Worm (Caenorhabditis elegans) whole organism, L4 larva: ENCODE data around the gene ceh-16.

ENCODE experiments used
- F10B5.3 ChIP-seq: sonication (generic microtip); optimal IDR thresholded peaks from 2 replicates; lab custom pipeline; 2016; ENCODE audit warnings: mild to moderate bottlenecking, missing genetic modification characterization, missing compliant biosample characterization
- T26A8.4 ChIP-seq: fragments of 200-800 bp; sonication (Bioruptor generic); IDR thresholded peaks from 2 replicates; pipeline ENCODE4 v1.3.6; 2022; ENCODE audit warnings: missing genetic modification characterization, missing compliant biosample characterization
- Y105C5A.15 ChIP-seq: fragments of 200-800 bp; sonication (Bioruptor generic); IDR thresholded peaks from 2 replicates; pipeline ENCODE4 v1.3.6; 2022; ENCODE audit warnings: missing genetic modification characterization, missing compliant biosample characterization
- Y48G9A.11 ChIP-seq: fragments of 200-800 bp; sonication (Bioruptor generic); IDR thresholded peaks from 2 replicates; pipeline ENCODE4 v1.3.6; 2022; ENCODE audit warnings: missing genetic modification reagents, missing genetic modification characterization, missing compliant biosample characterization
- Y5F2A.4 ChIP-seq: fragments of 200-800 bp; sonication (Bioruptor generic); optimal IDR thresholded peaks from 2 replicates; lab custom pipeline; 2018; ENCODE audit warnings: mild to moderate bottlenecking, missing genetic modification characterization, missing compliant biosample characterization
- Y75B8A.6 ChIP-seq: fragments of 200-800 bp; sonication (Bioruptor generic); IDR thresholded peaks from 2 replicates; pipeline ENCODE4 v1.3.6; 2022; ENCODE audit warnings: missing genetic modification reagents, missing genetic modification characterization, missing compliant biosample characterization
- ZK546.5 ChIP-seq, 2 experiments: sonication (generic microtip); optimal IDR thresholded peaks; 2 replicates each; lab custom pipeline; 2017; ENCODE audit warnings: missing biosample characterization in 2 of 2, missing genetic modification characterization in 2 of 2
- aha-1 ChIP-seq: fragments of 150-350 bp; peaks from one replicate; lab custom pipeline; 2014; ENCODE audit warnings: missing biosample characterization, missing genetic modification characterization
- arid-1 ChIP-seq: fragments of 200-800 bp; sonication (Bioruptor generic); conservative IDR thresholded peaks from 2 replicates; pipeline ENCODE4 v1.3.6; 2022; ENCODE audit warnings: missing genetic modification reagents, missing genetic modification characterization, missing compliant biosample characterization
- ceh-20 ChIP-seq: fragments of 200-800 bp; sonication (Bioruptor generic); IDR thresholded peaks from 2 replicates; pipeline ENCODE4 v1.3.6; 2022; ENCODE audit warnings: missing genetic modification reagents, missing genetic modification characterization, missing compliant biosample characterization
- ceh-82 ChIP-seq: sonication (generic microtip); optimal IDR thresholded peaks from 2 replicates; lab custom pipeline; 2017; ENCODE audit warnings: missing biosample characterization, missing genetic modification characterization
- cey-2 ChIP-seq: sonication (generic microtip); optimal IDR thresholded peaks from 3 replicates; lab custom pipeline; 2017; ENCODE audit warnings: missing genetic modification characterization, mild to moderate bottlenecking, missing compliant biosample characterization, antibody characterized with exemption, borderline replicate concordance; ENCODE audit not compliant: insufficient read depth
- ctbp-1 ChIP-seq: fragments of 200-800 bp; sonication (Bioruptor generic); IDR thresholded peaks from 2 replicates; pipeline ENCODE4 v1.3.6; 2022; ENCODE audit warnings: missing genetic modification reagents, missing genetic modification characterization, missing compliant biosample characterization
- daf-16 ChIP-seq, 3 experiments: sonication (generic microtip); optimal IDR thresholded peaks; 2 replicates each; lab custom pipeline; 2016 to 2017; ENCODE audit warnings: missing genetic modification characterization in 3 of 3, missing genetic modification reagents in 3 of 3, mild to moderate bottlenecking in 2 of 3, missing compliant biosample characterization in 2 of 3, missing biosample characterization in 1 of 3, moderate library complexity in 1 of 3
- dmd-8 ChIP-seq: fragments of 200-800 bp; sonication (Bioruptor generic); IDR thresholded peaks from 2 replicates; pipeline ENCODE4 v1.3.6; 2022; ENCODE audit warnings: missing genetic modification characterization, missing compliant biosample characterization
- dmd-9 ChIP-seq: fragments of 200-800 bp; sonication (Bioruptor generic); IDR thresholded peaks from 2 replicates; pipeline ENCODE4 v1.3.6; 2022; ENCODE audit warnings: missing genetic modification reagents, missing genetic modification characterization, missing compliant biosample characterization
- egl-43 ChIP-seq: fragments of 200-800 bp; sonication (Bioruptor generic); IDR thresholded peaks from 2 replicates; pipeline ENCODE4 v1.3.6; 2022; ENCODE audit warnings: missing genetic modification reagents, missing genetic modification characterization, missing compliant biosample characterization
- fkh-10 ChIP-seq: fragments of 150-350 bp; optimal IDR thresholded peaks from 2 replicates; lab custom pipeline; 2014; ENCODE audit warnings: missing biosample characterization, missing genetic modification reagents, missing genetic modification characterization
- fos-1 ChIP-seq: fragments of 150-350 bp; optimal IDR thresholded peaks from 2 replicates; lab custom pipeline; 2014; ENCODE audit warnings: missing biosample characterization, missing genetic modification characterization
- jun-1 ChIP-seq: fragments of 150-350 bp; optimal IDR thresholded peaks from 2 replicates; lab custom pipeline; 2014; ENCODE audit warnings: missing biosample characterization, missing genetic modification reagents, missing genetic modification characterization
- lim-7 ChIP-seq: fragments of 200-800 bp; sonication (Bioruptor generic); IDR thresholded peaks from 2 replicates; pipeline ENCODE4 v1.3.6; 2022; ENCODE audit warnings: missing genetic modification characterization, missing compliant biosample characterization
- lin-1 ChIP-seq: fragments of 200-800 bp; sonication (Bioruptor generic); IDR thresholded peaks from 2 replicates; pipeline ENCODE4 v1.3.6; 2022; ENCODE audit warnings: missing genetic modification reagents, missing genetic modification characterization, missing compliant biosample characterization
- lin-29 ChIP-seq: fragments of 200-800 bp; sonication (Bioruptor generic); IDR thresholded peaks from 2 replicates; pipeline ENCODE4 v1.3.6; 2022; ENCODE audit warnings: missing genetic modification reagents, missing genetic modification characterization, missing compliant biosample characterization
- lin-38 ChIP-seq: fragments of 200-800 bp; sonication (Bioruptor generic); IDR thresholded peaks from 2 replicates; pipeline ENCODE4 v1.3.6; 2022; ENCODE audit warnings: missing genetic modification reagents, missing genetic modification characterization, missing compliant biosample characterization
- lir-3 ChIP-seq: sonication (generic microtip); optimal IDR thresholded peaks from 2 replicates; lab custom pipeline; 2016; ENCODE audit warnings: mild to moderate bottlenecking, missing genetic modification characterization, missing compliant biosample characterization
- madf-5 ChIP-seq, 2 experiments: fragments of 200-800 bp; sonication (Bioruptor generic); IDR thresholded peaks; 2 replicates each; pipeline ENCODE4 v1.3.6; 2022; ENCODE audit warnings: missing compliant biosample characterization in 2 of 2, missing genetic modification characterization in 2 of 2
- mep-1 ChIP-seq: fragments of 150-350 bp; sonication (generic microtip); optimal IDR thresholded peaks from 3 replicates; lab custom pipeline; 2014; ENCODE audit warnings: missing biosample characterization, missing genetic modification characterization
- mxl-2 ChIP-seq: fragments of 200-800 bp; sonication (Bioruptor generic); conservative IDR thresholded peaks from 2 replicates; pipeline ENCODE4 v1.3.6; 2022; ENCODE audit warnings: missing genetic modification reagents, missing genetic modification characterization, missing compliant biosample characterization
- mxl-3 ChIP-seq: fragments of 200-800 bp; sonication (Bioruptor generic); optimal IDR thresholded peaks from 2 replicates; lab custom pipeline; 2018; ENCODE audit warnings: mild to moderate bottlenecking, missing genetic modification characterization, missing compliant biosample characterization
- nhr-48 ChIP-seq: sonication (generic microtip); optimal IDR thresholded peaks from 2 replicates; lab custom pipeline; 2016; ENCODE audit warnings: mild to moderate bottlenecking, missing genetic modification characterization, missing compliant biosample characterization
- nhr-6 ChIP-seq: fragments of 150-350 bp; optimal IDR thresholded peaks from 2 replicates; lab custom pipeline; 2014; ENCODE audit warnings: missing biosample characterization, missing genetic modification characterization
- saeg-2 ChIP-seq: fragments of 200-800 bp; sonication (Bioruptor generic); IDR thresholded peaks from 2 replicates; pipeline ENCODE4 v1.3.6; 2022; ENCODE audit warnings: missing genetic modification reagents, missing genetic modification characterization, missing compliant biosample characterization
- sdz-12 ChIP-seq: fragments of 200-800 bp; sonication (Bioruptor generic); optimal IDR thresholded peaks from 2 replicates; lab custom pipeline; 2018; ENCODE audit warnings: mild to moderate bottlenecking, missing genetic modification characterization, missing compliant biosample characterization
- set-16 ChIP-seq: fragments of 200-800 bp; sonication (Bioruptor generic); IDR thresholded peaks from 2 replicates; pipeline ENCODE4 v1.3.6; 2022; ENCODE audit warnings: missing genetic modification reagents, missing genetic modification characterization, missing compliant biosample characterization
- snpc-1.2 ChIP-seq: fragments of 200-800 bp; sonication (Bioruptor generic); IDR thresholded peaks from 2 replicates; pipeline ENCODE4 v1.3.6; 2022; ENCODE audit warnings: missing genetic modification reagents, missing genetic modification characterization, missing compliant biosample characterization
- snpc-4 ChIP-seq: fragments of 150-350 bp; optimal IDR thresholded peaks from 2 replicates; lab custom pipeline; 2014; ENCODE audit warnings: missing biosample characterization, missing genetic modification characterization
- tra-1 ChIP-seq: fragments of 200-800 bp; sonication (Bioruptor generic); IDR thresholded peaks from 2 replicates; pipeline ENCODE4 v1.3.6; 2022; ENCODE audit warnings: missing genetic modification reagents, missing genetic modification characterization, missing compliant biosample characterization
- unc-130 ChIP-seq: sonication (generic microtip); optimal IDR thresholded peaks from 2 replicates; lab custom pipeline; 2016; ENCODE audit warnings: missing genetic modification reagents, missing genetic modification characterization, missing compliant biosample characterization
- zfp-3 ChIP-seq: fragments of 200-800 bp; sonication (Bioruptor generic); conservative IDR thresholded peaks from 2 replicates; pipeline ENCODE4 v1.3.6; 2022; ENCODE audit warnings: missing genetic modification reagents, missing genetic modification characterization, missing compliant biosample characterization
- zip-11 ChIP-seq: fragments of 200-800 bp; sonication (Bioruptor generic); IDR thresholded peaks from 2 replicates; pipeline ENCODE4 v1.3.6; 2022; ENCODE audit warnings: missing genetic modification characterization, missing compliant biosample characterization

The ceh-16 gene

ce11 chrIII:8650235-8650817 is 27.8 kb downstream of the ceh-16 start, which contains the start of gene flp-23 (continued):
- TF ChIP-seq fkh-10 (GFP tag; lab: Kevin White, UChicago) (no peak), mep-1 (peak; percentile 37), dmd-8 (no peak), snpc-1.2 (GFP tag; lab: Robert Waterston, UW) (no peak), set-16 (GFP tag; lab: Robert Waterston, UW) (peak; percentile 68), daf-16 (GFP tag; optimal IDR thresholded peaks at IDR 0.05; lab: Kevin White, UChicago) (peak in 1 of 2 experiments; percentile 18), daf-16 (tag; optimal IDR thresholded peaks at IDR 0.05; lab: Kevin White, UChicago) (peak; percentile 26), T26A8.4 (GFP tag; lab: Robert Waterston, UW) (peak; percentile 12; the same call in 1 of the 2 replicates), ZK546.5 (tag; optimal IDR thresholded peaks at IDR 0.05; lab: Kevin White, UChicago) (no peak), arid-1 (0 out of 2 replicates have a peak, but pooled peaks have one; percentile 40), jun-1 (tag; lab: Kevin White, UChicago) (no peak), aha-1 (tag; lab: Kevin White, UChicago) (peak; percentile 98), lir-3 (no peak), dmd-9 (no peak), nhr-48 (tag; lab: Kevin White, UChicago) (no peak), tra-1 (GFP tag; lab: Robert Waterston, UW) (peak; percentile 44; the same call in 1 of the 2 replicates), lin-1 (no peak), Y105C5A.15 (GFP tag; lab: Robert Waterston, UW) (no peak), sdz-12 (GFP tag; lab: Kevin White, UChicago) (no peak), Y75B8A.6 (GFP tag; lab: Robert Waterston, UW) (no peak), lim-7 (peak; percentile 72), snpc-4 (no peak), F10B5.3 (tag; lab: Kevin White, UChicago) (no peak), unc-130 (peak; percentile 29), zip-11 (GFP tag; lab: Robert Waterston, UW) (no peak), mxl-2 (GFP tag; lab: Robert Waterston, UW) (no peak), Y48G9A.11 (GFP tag; lab: Robert Waterston, UW) (no peak), lin-29 (GFP tag; lab: Robert Waterston, UW) (no peak), ceh-20 (GFP tag; lab: Robert Waterston, UW) (0 out of 2 replicates have a peak, but pooled peaks have one; percentile 9), lin-38 (GFP tag; lab: Robert Waterston, UW) (peak; percentile 61), Y5F2A.4 (GFP tag; lab: Kevin White, UChicago) (no peak), fos-1 (tag; lab: Kevin White, UChicago) (no peak), egl-43 (GFP tag; lab: Robert Waterston, UW) (no peak; the same call in none of the 2 replicates), nhr-6 (tag; lab: Kevin White, UChicago) (no peak), madf-5 (GFP tag; IDR thresholded peaks at IDR 0.05; lab: Robert Waterston, UW) (no peak), cey-2 (tag; lab: Kevin White, UChicago) (no peak), mxl-3 (GFP tag; lab: Kevin White, UChicago) (no peak), saeg-2 (GFP tag; lab: Robert Waterston, UW) (no peak), ceh-82 (tag; lab: Kevin White, UChicago) (no peak), ctbp-1 (no peak), zfp-3 (no peak)
